Fruit fly (Drosophila melanogaster): Measurements from ENCODE around the gene B52.

The B52 gene

DNA sequence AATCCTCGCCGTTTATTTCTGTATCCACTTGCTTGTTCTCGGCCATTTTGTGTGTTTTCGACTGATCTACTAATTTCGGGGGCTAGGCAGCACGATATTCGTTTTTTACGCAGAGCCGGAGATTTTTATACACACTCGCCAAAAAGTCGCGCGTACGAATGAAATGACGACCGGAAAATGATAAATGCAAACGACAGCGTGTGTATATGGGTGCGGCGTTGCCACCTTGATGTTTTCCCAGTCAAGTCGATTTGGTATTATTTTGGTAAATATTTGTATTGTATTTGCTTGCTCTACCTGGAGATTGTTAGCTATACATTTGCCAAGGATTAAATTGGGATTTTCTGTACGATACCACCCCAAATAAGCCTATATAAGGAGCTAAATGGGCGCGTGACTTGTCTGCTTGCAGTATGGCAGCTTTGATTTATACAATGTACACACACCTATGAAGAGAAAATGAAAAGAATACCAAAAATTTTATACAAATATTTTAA is 15.2 kb upstream of the B52 start, which contains the start of gene sqd (continued):
- peak; percentile 13 for TF ChIP-seq Sry-β (GFP tag; optimal IDR thresholded peaks at IDR 0.05)
- TF ChIP-seq Nf-YB (GFP tag; optimal IDR thresholded peaks at IDR 0.05) = no peak
- peak; percentile 6 for TF ChIP-seq CG18476 (GFP tag; optimal IDR thresholded peaks at IDR 0.05)
- TF ChIP-seq ab (GFP tag; optimal IDR thresholded peaks at IDR 0.05) = no peak
- no peak for TF ChIP-seq Neu2 (GFP tag; optimal IDR thresholded peaks at IDR 0.05; ENCODE audit: borderline replicate concordance)
- TF ChIP-seq ranshi (GFP tag; IDR thresholded peaks at IDR 0.05) = no peak
- TF ChIP-seq CG15696 (tag; optimal IDR thresholded peaks at IDR 0.05) = peak; percentile 32
- peak; percentile 63 for TF ChIP-seq trem (tag; optimal IDR thresholded peaks at IDR 0.05)
- no peak for TF ChIP-seq crol (GFP tag; IDR thresholded peaks at IDR 0.05)
- peak; percentile 39 for TF ChIP-seq CG6689 (GFP tag; IDR thresholded peaks at IDR 0.05)
- peak; percentile 83 for TF ChIP-seq CG1603 (tag; optimal IDR thresholded peaks at IDR 0.05)
- no peak for TF ChIP-seq slou (GFP tag; optimal IDR thresholded peaks at IDR 0.05)
- no peak for TF ChIP-seq bbx (GFP tag; IDR thresholded peaks at IDR 0.05; ENCODE audit: partially characterized antibody)
- no peak for TF ChIP-seq tio (GFP tag; optimal IDR thresholded peaks at IDR 0.05)
- no peak for TF ChIP-seq CG15479 (GFP tag; optimal IDR thresholded peaks at IDR 0.05)
- peak; percentile 85 for TF ChIP-seq ssp (GFP tag; IDR thresholded peaks at IDR 0.05)
- TF ChIP-seq vfl (GFP tag; optimal IDR thresholded peaks at IDR 0.05) = no peak
- no peak for TF ChIP-seq Tbp (GFP tag; optimal IDR thresholded peaks at IDR 0.05)
- peak; percentile 36; the same call in 1 of the 3 replicates for TF ChIP-seq zfh1 (GFP tag; IDR thresholded peaks at IDR 0.05)
- no peak for TF ChIP-seq tna (GFP tag; IDR thresholded peaks at IDR 0.05; ENCODE audit: partially characterized antibody)
- no peak for TF ChIP-seq CG13894 (tag; optimal IDR thresholded peaks at IDR 0.05)
- TF ChIP-seq kni (GFP tag; optimal IDR thresholded peaks at IDR 0.05) = peak; percentile 76
- peak; percentile 18 for TF ChIP-seq CG3995 (GFP tag; optimal IDR thresholded peaks at IDR 0.05)
- peak; percentile 56 for TF ChIP-seq lilli (GFP tag; optimal IDR thresholded peaks at IDR 0.05)
- peak; percentile 32 for TF ChIP-seq CG7987 (GFP tag; optimal IDR thresholded peaks at IDR 0.05)
- no peak for TF ChIP-seq luna (GFP tag; optimal IDR thresholded peaks at IDR 0.05)
- peak; percentile 2 for TF ChIP-seq HmgD (GFP tag; optimal IDR thresholded peaks at IDR 0.05)
- peak; percentile 40 for TF ChIP-seq CG13424 (tag; optimal IDR thresholded peaks at IDR 0.05)
- TF ChIP-seq otp (GFP tag; IDR thresholded peaks at IDR 0.05) = no peak
- TF ChIP-seq B-H1 (GFP tag; IDR thresholded peaks at IDR 0.05) = no peak
- peak; percentile 48 for TF ChIP-seq Camta (GFP tag; optimal IDR thresholded peaks at IDR 0.05)
- 0 out of 2 replicates have a peak, but pooled peaks have one; percentile 25 for TF ChIP-seq CG14014 (GFP tag; IDR thresholded peaks at IDR 0.05)
- peak; percentile 38 for TF ChIP-seq CG4328 (GFP tag; optimal IDR thresholded peaks at IDR 0.05)
- no peak for TF ChIP-seq gsb (GFP tag; IDR thresholded peaks at IDR 0.05)
- TF ChIP-seq CG11093 (GFP tag; IDR thresholded peaks at IDR 0.05) = no peak
- peak; percentile 99 for TF ChIP-seq CG14710 (tag; optimal IDR thresholded peaks at IDR 0.05)
- peak in 1 of 2 experiments; percentile 27 for TF ChIP-seq Hr51 (GFP tag; optimal IDR thresholded peaks at IDR 0.05)
- TF ChIP-seq CG5245 (GFP tag; optimal IDR thresholded peaks at IDR 0.05) = no peak
- peak; percentile 73 for TF ChIP-seq lab (GFP tag; optimal IDR thresholded peaks at IDR 0.05)
- peak; percentile 53 for TF ChIP-seq PHDP (tag; optimal IDR thresholded peaks at IDR 0.05)
- TF ChIP-seq CG3847 (GFP tag; IDR thresholded peaks at IDR 0.05) = peak; percentile 72
- no peak for TF ChIP-seq fd102C (GFP tag; optimal IDR thresholded peaks at IDR 0.05)
- no peak; the same call in 1 of the 2 replicates for TF ChIP-seq lmd (GFP tag; IDR thresholded peaks at IDR 0.05)
- TF ChIP-seq CG18011 (GFP tag; optimal IDR thresholded peaks at IDR 0.05) = peak; percentile 58
- no peak for TF ChIP-seq CG1024 (GFP tag; IDR thresholded peaks at IDR 0.05)
- TF ChIP-seq CG17359 (tag; optimal IDR thresholded peaks at IDR 0.05) = peak; percentile 53
- peak; percentile 5 for TF ChIP-seq NK7.1 (GFP tag; optimal IDR thresholded peaks at IDR 0.05)
- peak; percentile 23 for TF ChIP-seq CG7786 (GFP tag; optimal IDR thresholded peaks at IDR 0.05)
- no peak for TF ChIP-seq shn (GFP tag; optimal IDR thresholded peaks at IDR 0.05)
- peak; percentile 2 for TF ChIP-seq fd96Cb (tag; optimal IDR thresholded peaks at IDR 0.05)
